Fruit fly (Drosophila melanogaster): ENCODE measurements around the gene SP.

- TF ChIP-seq psq (optimal IDR thresholded peaks at IDR 0.05) (no peak), usp (GFP tag; optimal IDR thresholded peaks at IDR 0.05) (no peak), pan (optimal IDR thresholded peaks at IDR 0.05) (no peak), CG8478 (optimal IDR thresholded peaks at IDR 0.05) (no peak), Dll (optimal IDR thresholded peaks at IDR 0.05) (no peak), EcR (GFP tag; optimal IDR thresholded peaks at IDR 0.05) (no peak)
These were observed 19.4 kb upstream of the SP start for dm6 chr3L:13282039-13282438.
